Worm (Caenorhabditis elegans) whole organism, L4 larva: ENCODE measurements around the gene str-81.

Experiments used
- ZK546.5 ChIP-seq, 2 experiments: sonication (generic microtip); optimal IDR thresholded peaks; 2 replicates each; lab custom pipeline; 2017; ENCODE audit warnings: missing biosample characterization in 2 of 2, missing genetic modification characterization in 2 of 2
- arid-1 ChIP-seq: fragments of 200-800 bp; sonication (Bioruptor generic); conservative IDR thresholded peaks from 2 replicates; pipeline ENCODE4 v1.3.6; 2022; ENCODE audit warnings: missing genetic modification reagents, missing genetic modification characterization, missing compliant biosample characterization
- duxl-1 ChIP-seq: sonication (generic microtip); optimal IDR thresholded peaks from 2 replicates; lab custom pipeline; 2016; ENCODE audit warnings: mild to moderate bottlenecking, missing genetic modification characterization, moderate library complexity, missing compliant biosample characterization; ENCODE audit not compliant: poor library complexity
- lin-13 ChIP-seq: fragments of 150-350 bp; optimal IDR thresholded peaks from 2 replicates; lab custom pipeline; 2014; ENCODE audit warnings: missing biosample characterization, missing genetic modification reagents, missing genetic modification characterization
- lin-39 ChIP-seq: fragments of 150-350 bp; optimal IDR thresholded peaks from 2 replicates; lab custom pipeline; 2014; ENCODE audit warnings: missing biosample characterization, missing genetic modification reagents, missing genetic modification characterization
- lsy-2 ChIP-seq, 2 experiments: fragments of 150-350 bp in 1 of 2; sonication (generic microtip) in 1 of 2; optimal IDR thresholded peaks; 2 replicates each; lab custom pipeline; 2014 to 2017; ENCODE audit warnings: missing biosample characterization in 2 of 2, missing genetic modification characterization in 2 of 2
- mdl-1 ChIP-seq, 2 experiments: fragments of 150-350 bp in 1 of 2; sonication (generic microtip) in 1 of 2; optimal IDR thresholded peaks; 2 replicates each; lab custom pipeline; 2014 to 2017; ENCODE audit warnings: missing biosample characterization in 2 of 2, missing genetic modification characterization in 2 of 2
- nhr-10 ChIP-seq: fragments of 150-350 bp; optimal IDR thresholded peaks from 2 replicates; lab custom pipeline; 2014; ENCODE audit warnings: missing biosample characterization, missing genetic modification characterization
- nhr-28 ChIP-seq: fragments of 150-350 bp; optimal IDR thresholded peaks from 2 replicates; lab custom pipeline; 2014; ENCODE audit warnings: missing biosample characterization, missing genetic modification characterization
- pha-4 ChIP-seq, 2 experiments: fragments of 150-350 bp in 1 of 2; fragments of 200-800 bp in 1 of 2; sonication (Bioruptor generic) in 1 of 2; IDR thresholded peaks in 1 of 2; optimal IDR thresholded peaks in 1 of 2; 2 replicates each; pipeline versions ENCODE4 v1.3.6 to Lab custom; 2014 to 2022; ENCODE audit warnings: missing genetic modification characterization in 2 of 2, missing genetic modification reagents in 2 of 2, missing biosample characterization in 1 of 2, missing compliant biosample characterization in 1 of 2
- php-3 ChIP-seq: fragments of 200-800 bp; sonication (Bioruptor generic); IDR thresholded peaks from 2 replicates; pipeline ENCODE4 v1.3.6; 2022; ENCODE audit warnings: missing genetic modification reagents, missing genetic modification characterization, missing compliant biosample characterization
- snpc-4 ChIP-seq: fragments of 150-350 bp; optimal IDR thresholded peaks from 2 replicates; lab custom pipeline; 2014; ENCODE audit warnings: missing biosample characterization, missing genetic modification characterization
- unc-62 ChIP-seq, 3 experiments: fragments of 150-350 bp in 1 of 3; sonication (generic microtip); optimal IDR thresholded peaks in 2 of 3; peaks in 1 of 3; 1 replicate in 1 of 3; 2 replicates in 2 of 3; lab custom pipeline; 2014 to 2017; ENCODE audit warnings: missing biosample characterization in 3 of 3, missing genetic modification characterization in 3 of 3, missing genetic modification reagents in 3 of 3, missing genotype in 1 of 3

ce11 chrV:19189963-19190597 is 60.8 kb downstream of the str-81 start, which contains the start of the genes Y39B6A.3 and pph-5:
- TF ChIP-seq ZK546.5 (tag; optimal IDR thresholded peaks at IDR 0.05; lab: Kevin White, UChicago), result no peak
- no peak for TF ChIP-seq unc-62 (GFP tag; optimal IDR thresholded peaks at IDR 0.05 in 1 of 2; lab: Kevin White, UChicago)
- no peak for TF ChIP-seq unc-62 (tag; optimal IDR thresholded peaks at IDR 0.05; lab: Kevin White, UChicago)
- no peak for TF ChIP-seq pha-4 (GFP tag; IDR thresholded peaks at IDR 0.05; lab: Robert Waterston, UW)
- no peak for TF ChIP-seq pha-4 (tag; optimal IDR thresholded peaks at IDR 0.05; lab: Kevin White, UChicago)
- TF ChIP-seq nhr-10 (tag; lab: Kevin White, UChicago), result no peak
- no peak for TF ChIP-seq mdl-1 (tag; optimal IDR thresholded peaks at IDR 0.05; lab: Kevin White, UChicago)
- TF ChIP-seq nhr-28 (tag; lab: Kevin White, UChicago), result no peak
- no peak for TF ChIP-seq php-3
- TF ChIP-seq snpc-4 (tag; lab: Kevin White, UChicago), result no peak
- peak in 1 of 2 experiments; percentile 42 for TF ChIP-seq lsy-2 (tag; optimal IDR thresholded peaks at IDR 0.05; lab: Kevin White, UChicago)
- no peak for TF ChIP-seq arid-1 (GFP tag; lab: Robert Waterston, UW)
- TF ChIP-seq lin-39, result no peak
- TF ChIP-seq duxl-1 (tag; lab: Kevin White, UChicago), result no peak
- no peak for TF ChIP-seq lin-13 (GFP tag; lab: Kevin White, UChicago)
